Worm (Caenorhabditis elegans) whole organism, L1 larva: ENCODE data around the gene dpy-2.

ENCODE experiments used
- ces-1 ChIP-seq: fragments of 150-350 bp; optimal IDR thresholded peaks from 2 replicates; lab custom pipeline; 2014; ENCODE audit warnings: missing biosample characterization, missing genetic modification reagents, missing genetic modification characterization
- egl-27 ChIP-seq, 2 experiments: fragments of 150-350 bp in 1 of 2; sonication (generic microtip); optimal IDR thresholded peaks; 3 replicates each; lab custom pipeline; 2017 to 2018; ENCODE audit warnings: missing biosample characterization in 2 of 2, missing genetic modification characterization in 2 of 2, missing genetic modification reagents in 2 of 2
- lin-13 ChIP-seq: fragments of 150-350 bp; optimal IDR thresholded peaks from 2 replicates; lab custom pipeline; 2014; ENCODE audit warnings: missing biosample characterization, missing genetic modification reagents, missing genetic modification characterization
- lin-15B ChIP-seq: fragments of 150-350 bp; sonication (generic microtip); optimal IDR thresholded peaks from 3 replicates; lab custom pipeline; 2014; ENCODE audit warnings: missing biosample characterization, missing genetic modification characterization
- nhr-237 ChIP-seq: fragments of 150-350 bp; optimal IDR thresholded peaks from 2 replicates; lab custom pipeline; 2014; ENCODE audit warnings: missing biosample characterization, missing genetic modification characterization
- nhr-76 ChIP-seq: sonication (generic microtip); optimal IDR thresholded peaks from 2 replicates; lab custom pipeline; 2017; ENCODE audit warnings: missing biosample characterization, missing genetic modification characterization
- nhr-84 ChIP-seq: sonication (generic microtip); optimal IDR thresholded peaks from 2 replicates; lab custom pipeline; 2017; ENCODE audit warnings: missing biosample characterization, missing genetic modification characterization
- unc-130 ChIP-seq: fragments of 150-350 bp; optimal IDR thresholded peaks from 2 replicates; lab custom pipeline; 2017; ENCODE audit warnings: missing biosample characterization, missing genetic modification characterization, inconsistent platforms

- TF ChIP-seq nhr-76 (tag; lab: Kevin White, UChicago) (no peak), egl-27 (tag; optimal IDR thresholded peaks at IDR 0.05; lab: Kevin White, UChicago) (no peak), lin-15B (no peak), ces-1 (GFP tag; lab: Kevin White, UChicago) (no peak), nhr-84 (tag; lab: Kevin White, UChicago) (no peak), lin-13 (GFP tag; lab: Kevin White, UChicago) (no peak), unc-130 (no peak), nhr-237 (tag; lab: Kevin White, UChicago) (no peak)
Measured at ce11 chrII:6713003-6713402, 1.1 kb upstream of the dpy-2 start.
